Fruit fly (Drosophila melanogaster) whole organism, larva: ENCODE data around the gene CtsB.

Source experiments
- noc ChIP-seq: fragments of 200-800 bp; sonication (Bioruptor generic); optimal IDR thresholded peaks from 3 replicates; lab custom pipeline; 2019; ENCODE audit warnings: missing biosample characterization, mild to moderate bottlenecking, missing genetic modification characterization, moderate library complexity

The CtsB gene

dm6 chrX:13805554-13805953 is 23.6 kb upstream of the CtsB start:
- TF ChIP-seq noc, result no peak

DNA sequence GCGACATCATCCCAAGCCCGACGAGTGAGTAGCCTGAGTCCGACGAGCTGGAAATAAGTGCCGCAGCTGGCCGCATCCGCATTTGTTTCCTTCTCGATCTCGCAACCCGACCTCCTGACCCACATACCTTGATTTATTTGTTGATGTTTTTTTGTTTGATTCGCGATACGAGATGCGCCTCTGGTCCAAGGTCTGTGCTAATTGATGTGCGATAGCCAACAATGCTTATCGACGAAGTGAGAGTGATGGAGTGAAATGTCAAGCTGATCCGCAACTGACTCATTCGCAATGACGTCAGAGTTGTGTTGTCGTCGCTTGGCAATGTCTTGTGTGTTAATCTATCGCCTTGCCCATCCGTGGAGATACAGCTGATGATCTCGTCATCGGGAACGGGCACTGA is 22.4 kb upstream of the CtsB start:
- TF ChIP-seq noc, result peak; percentile 56

dm6 chrX:13800680-13801079 is 18.7 kb upstream of the CtsB start:
- no peak for TF ChIP-seq noc

dm6 chrX:13797538-13797937 is 15.6 kb upstream of the CtsB start, which contains the start of gene CG10996:
Gene CG10996 (minus strand): TSS chrX:13797638.
- TF ChIP-seq noc, result no peak

DNA sequence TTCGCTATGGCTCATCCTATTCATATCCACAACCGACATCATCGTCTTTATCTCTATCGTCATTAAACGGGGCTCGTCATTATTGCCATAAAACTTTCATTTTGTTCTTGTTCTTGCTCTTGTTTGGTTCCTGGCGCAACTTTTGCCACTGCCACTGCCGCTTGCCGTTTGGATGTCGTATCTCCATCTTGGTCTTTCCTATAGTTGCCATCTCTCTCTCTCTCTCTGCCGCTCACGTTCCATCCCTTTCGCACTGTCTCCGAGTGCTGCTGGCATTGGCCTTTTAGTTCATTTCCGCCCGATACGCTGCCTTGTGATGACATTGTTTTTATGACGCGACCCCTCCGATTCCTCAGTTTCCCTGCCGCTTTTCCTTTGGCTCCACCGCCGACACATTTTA is 10.5 kb upstream of the CtsB start:
- no peak for TF ChIP-seq noc

- TF ChIP-seq noc, result no peak
Observed at dm6 chrX:13791011-13791410, 9.0 kb upstream of the CtsB start, which contains the start of gene CG10993. Gene CG10993 (minus strand): TSS chrX:13791111.

- no peak for TF ChIP-seq noc
Observed at dm6 chrX:13788973-13789682, 7.2 kb upstream of the CtsB start.

- no peak for TF ChIP-seq noc
Observed at dm6 chrX:13787282-13787850, 5.4 kb upstream of the CtsB start.

DNA sequence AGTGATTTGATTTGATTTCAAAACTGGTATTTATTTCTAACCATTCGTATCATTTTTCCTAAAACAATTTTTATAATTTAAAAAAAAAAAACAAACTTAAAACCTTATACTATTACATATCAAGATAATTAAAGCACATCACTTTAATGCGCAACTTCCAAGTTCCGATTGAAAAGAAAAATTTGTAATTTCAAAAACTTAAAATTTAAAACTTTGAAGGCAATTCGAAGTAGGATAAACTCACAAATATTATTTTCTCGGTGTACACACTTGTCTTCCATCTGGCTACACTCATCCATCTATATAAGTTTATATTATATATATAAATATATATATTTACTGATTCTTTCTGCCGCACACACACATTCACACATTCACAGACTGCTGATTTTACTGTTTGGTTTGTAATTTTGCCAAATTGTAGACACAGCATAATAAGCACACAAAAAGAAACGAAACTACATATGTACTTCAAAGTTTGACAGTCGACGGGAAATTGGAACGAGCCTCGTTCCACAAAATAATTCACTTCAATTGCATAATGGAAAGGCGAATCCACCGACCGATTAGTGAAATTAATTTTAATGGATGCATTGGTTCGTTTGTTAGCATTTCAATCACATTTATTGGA is 4.2 kb upstream of the CtsB start:
- no peak for TF ChIP-seq noc

DNA sequence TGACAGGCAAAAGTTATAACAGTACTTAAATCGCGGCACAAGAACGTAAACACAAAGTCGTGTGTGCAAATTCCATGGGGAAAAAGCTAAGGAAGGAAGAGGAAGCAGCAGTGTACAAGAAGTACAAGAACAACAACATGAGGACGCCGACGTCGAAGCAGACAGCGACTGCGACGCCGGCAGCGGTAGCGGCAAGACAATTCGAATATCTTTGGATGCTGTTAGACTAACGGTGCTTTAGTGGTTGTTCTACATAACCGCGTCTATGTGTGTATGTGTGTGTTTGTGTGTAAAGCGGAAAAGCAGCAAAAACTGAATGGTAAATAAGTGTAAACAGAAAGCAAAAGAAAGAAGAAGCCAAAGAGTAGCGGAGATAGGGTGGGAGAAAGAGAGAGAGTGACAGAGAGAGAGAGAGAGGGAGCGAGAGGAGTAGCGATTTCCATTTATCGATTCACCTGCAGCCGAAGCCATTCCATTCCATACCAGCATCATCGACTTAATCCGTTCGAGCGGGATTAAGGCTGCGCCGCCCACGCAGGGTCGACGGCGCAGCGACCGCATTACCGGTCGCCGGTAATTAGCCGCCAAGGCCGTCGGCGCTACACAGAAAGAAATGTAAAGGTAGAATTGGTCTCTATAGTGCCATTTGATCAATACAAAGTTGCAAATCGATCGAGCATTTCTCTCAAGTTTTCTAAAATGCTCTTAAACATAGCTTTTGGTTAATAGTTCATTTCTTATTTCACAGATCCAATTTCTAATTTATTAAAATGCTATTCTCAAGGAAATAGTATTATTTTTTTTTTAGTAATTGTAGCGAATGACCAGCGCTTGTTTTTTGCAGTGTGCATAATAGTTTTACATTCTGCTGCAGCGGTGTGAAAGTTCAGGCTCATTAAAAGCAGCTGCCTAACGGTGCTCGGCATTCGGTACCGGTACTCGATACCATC is 2.3 kb upstream of the CtsB start:
- peak; percentile 7 for TF ChIP-seq noc

dm6 chrX:13783534-13783949 is 1.6 kb upstream of the CtsB start, which contains the start of gene inaE:
Gene inaE (plus strand): TSS chrX:13783714.
- TF ChIP-seq noc, result peak; percentile 37

DNA sequence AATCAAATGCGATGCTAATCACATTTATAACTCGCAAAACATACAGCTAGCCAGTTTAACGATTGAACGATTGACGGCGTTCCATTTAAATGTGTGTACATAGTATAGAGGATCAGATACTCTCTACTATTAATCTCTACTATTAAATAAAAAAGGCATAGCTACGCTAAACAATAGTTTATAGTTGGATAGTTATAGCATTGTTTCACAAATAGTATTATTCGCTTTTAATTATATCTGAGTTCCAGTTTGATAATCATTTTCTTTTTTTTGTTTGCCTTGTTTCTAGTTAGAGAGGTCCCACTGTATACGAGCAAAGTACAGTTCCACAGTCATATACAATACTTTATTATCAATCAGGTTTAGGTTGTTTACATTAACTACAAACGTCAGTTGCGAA is 2.3 kb downstream of the CtsB start:
- peak; percentile 22 for TF ChIP-seq noc

DNA sequence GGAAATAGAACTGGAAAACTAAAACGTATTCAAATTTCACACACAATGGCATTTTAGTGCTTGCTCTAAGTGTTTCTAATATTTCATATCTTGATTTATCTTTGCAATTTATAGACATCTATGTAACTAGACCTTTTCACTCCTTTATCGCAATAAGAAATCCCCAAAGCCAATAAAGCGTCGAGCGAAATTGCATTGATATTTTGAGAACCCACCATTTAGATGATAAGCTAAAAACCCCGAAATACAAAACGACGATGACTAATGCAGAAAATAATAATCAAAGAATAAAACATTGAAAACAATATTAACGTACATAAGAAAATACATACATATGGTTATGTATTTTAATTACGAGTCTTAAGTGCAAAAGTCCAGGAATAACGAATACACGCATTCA is 3.4 kb downstream of the CtsB start:
- TF ChIP-seq noc, result no peak

dm6 chrX:13770768-13771167 is 11.2 kb downstream of the CtsB start:
- no peak for TF ChIP-seq noc

dm6 chrX:13766495-13766894 is 15.5 kb downstream of the CtsB start:
- no peak for TF ChIP-seq noc

DNA sequence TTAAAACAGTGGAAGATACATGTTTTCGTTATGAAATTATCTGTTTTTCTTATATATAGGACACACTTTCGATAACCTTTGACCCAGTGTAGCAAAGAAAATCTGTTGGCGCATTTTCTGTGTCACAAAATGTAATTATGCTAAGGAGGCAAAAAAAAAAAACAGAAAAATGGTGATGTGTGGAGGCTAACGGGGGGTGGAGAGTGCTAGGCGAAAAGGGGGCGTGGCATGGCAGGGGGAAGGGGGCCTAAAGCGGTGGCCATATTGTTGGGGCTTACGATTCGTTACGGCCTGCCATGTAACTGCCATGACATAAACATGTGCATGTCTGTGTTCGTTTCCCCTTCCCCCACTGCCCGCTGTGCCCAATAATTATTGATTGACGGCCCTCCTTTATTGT is 16.8 kb downstream of the CtsB start:
- no peak for TF ChIP-seq noc
